Fruit fly (Drosophila melanogaster) whole organism, embryonic: Measurements from ENCODE around the gene mRpS11.

Experiments used
- B-H1 ChIP-seq: fragments of 200-800 bp; sonication (Bioruptor generic); IDR thresholded peaks from 3 replicates; pipeline ENCODE4 v1.3.6; 2022; ENCODE audit warnings: missing biosample characterization, missing genetic modification characterization
- BEAF-32 ChIP-seq: fragments of 200-800 bp; sonication (Bioruptor generic); optimal IDR thresholded peaks from 3 replicates; lab custom pipeline; 2017; ENCODE audit warnings: missing biosample characterization, missing genetic modification characterization, mild to moderate bottlenecking, moderate library complexity, missing genetic modification reagents
- CG10147 ChIP-seq: fragments of 200-800 bp; sonication (Bioruptor generic); optimal IDR thresholded peaks from 2 replicates; lab custom pipeline; 2019; ENCODE audit warnings: missing biosample characterization, mild to moderate bottlenecking, missing genetic modification characterization, moderate library complexity
- CG10267 ChIP-seq: fragments of 200-800 bp; sonication (Bioruptor generic); optimal IDR thresholded peaks from 2 replicates; lab custom pipeline; 2018; ENCODE audit warnings: missing biosample characterization, mild to moderate bottlenecking, missing genetic modification characterization, moderate library complexity
- CG11456 ChIP-seq: fragments of 200-800 bp; sonication (Bioruptor generic); IDR thresholded peaks from 3 replicates; pipeline ENCODE4 v1.3.6; 2022; ENCODE audit warnings: missing biosample characterization, missing genetic modification characterization
- CG11504 ChIP-seq: fragments of 200-800 bp; sonication (Bioruptor generic); optimal IDR thresholded peaks from 3 replicates; lab custom pipeline; 2019; ENCODE audit warnings: missing biosample characterization, mild to moderate bottlenecking, missing genetic modification characterization, moderate library complexity
- CG17568 ChIP-seq: fragments of 200-800 bp; sonication (Bioruptor generic); optimal IDR thresholded peaks from 2 replicates; lab custom pipeline; 2018; ENCODE audit warnings: missing biosample characterization, mild to moderate bottlenecking, missing genetic modification characterization, moderate library complexity
- CG18619 ChIP-seq: fragments of 200-800 bp; sonication (Bioruptor generic); optimal IDR thresholded peaks from 3 replicates; lab custom pipeline; 2017; ENCODE audit warnings: missing biosample characterization, mild to moderate bottlenecking, missing genetic modification characterization
- CG32767 ChIP-seq: fragments of 200-800 bp; sonication (Bioruptor generic); IDR thresholded peaks from 2 replicates; pipeline ENCODE4 v1.3.6; 2022; ENCODE audit warnings: missing biosample characterization, missing genetic modification characterization
- CG6689 ChIP-seq: fragments of 200-800 bp; sonication (Bioruptor generic); IDR thresholded peaks from 2 replicates; pipeline ENCODE4 v1.3.6; 2022; ENCODE audit warnings: missing biosample characterization, missing genetic modification characterization
- CG6813 ChIP-seq: fragments of 200-800 bp; sonication (Bioruptor generic); optimal IDR thresholded peaks from 2 replicates; lab custom pipeline; 2017; ENCODE audit warnings: missing biosample characterization, missing genetic modification characterization, mild to moderate bottlenecking, moderate library complexity, missing genetic modification reagents
- CG7963 ChIP-seq: fragments of 200-800 bp; sonication (Bioruptor generic); IDR thresholded peaks from 3 replicates; pipeline ENCODE4 v1.3.6; 2022; ENCODE audit warnings: missing biosample characterization, missing genetic modification characterization; ENCODE audit not compliant: partially characterized antibody
- CG8290 ChIP-seq, 3 experiments: fragments of 200-800 bp; sonication (Bioruptor generic); optimal IDR thresholded peaks; 2 replicates each; lab custom pipeline; 2016 to 2019; ENCODE audit warnings: missing biosample characterization in 3 of 3, missing genetic modification characterization in 3 of 3, mild to moderate bottlenecking in 2 of 3, moderate library complexity in 1 of 3
- CG9609 ChIP-seq: fragments of 200-800 bp; sonication (Bioruptor generic); optimal IDR thresholded peaks from 3 replicates; lab custom pipeline; 2016; ENCODE audit warnings: missing biosample characterization, missing genetic modification characterization
- CG9932 ChIP-seq: fragments of 200-800 bp; sonication (Bioruptor generic); IDR thresholded peaks from 2 replicates; pipeline ENCODE4 v1.3.6; 2022; ENCODE audit warnings: missing biosample characterization, missing genetic modification characterization
- CkIIα-i1 ChIP-seq: fragments of 200-800 bp; sonication (Bioruptor generic); IDR thresholded peaks from 2 replicates; pipeline ENCODE4 v1.3.6; 2022; ENCODE audit warnings: missing biosample characterization, missing genetic modification characterization
- Deaf1 ChIP-seq: fragments of 200-800 bp; optimal IDR thresholded peaks from 3 replicates; lab custom pipeline; 2019; ENCODE audit warnings: missing biosample characterization, mild to moderate bottlenecking, missing genetic modification characterization, moderate library complexity
- Dip2 ChIP-seq: fragments of 200-800 bp; sonication (Bioruptor generic); IDR thresholded peaks from 2 replicates; pipeline ENCODE4 v1.3.6; 2022; ENCODE audit warnings: missing biosample characterization, missing genetic modification characterization
- Doc2 ChIP-seq: fragments of 200-800 bp; sonication (Bioruptor generic); IDR thresholded peaks from 2 replicates; pipeline ENCODE4 v1.3.6; 2022; ENCODE audit warnings: missing biosample characterization, missing genetic modification characterization
- E2f1 ChIP-seq: fragments of 200-800 bp; sonication (Bioruptor generic); IDR thresholded peaks from 2 replicates; pipeline ENCODE4 v1.3.6; 2022; ENCODE audit warnings: missing biosample characterization, missing genetic modification characterization
- Ets65A ChIP-seq: fragments of 200-800 bp; sonication (Bioruptor generic); peaks from one replicate; lab custom pipeline; 2016; ENCODE audit warnings: missing biosample characterization, missing genetic modification characterization
- H15 ChIP-seq: fragments of 200-800 bp; sonication (Bioruptor generic); IDR thresholded peaks from 3 replicates; pipeline ENCODE4 v1.3.6; 2022; ENCODE audit warnings: missing biosample characterization, missing genetic modification characterization
- Hey ChIP-seq: fragments of 200-800 bp; sonication (Bioruptor generic); optimal IDR thresholded peaks from 3 replicates; lab custom pipeline; 2018; ENCODE audit warnings: missing biosample characterization, mild to moderate bottlenecking, missing genetic modification characterization
- HmgZ ChIP-seq: fragments of 200-800 bp; sonication (Bioruptor generic); optimal IDR thresholded peaks from 2 replicates; lab custom pipeline; 2018; ENCODE audit warnings: missing biosample characterization, mild to moderate bottlenecking, missing genetic modification characterization
- Hr3 ChIP-seq: fragments of 200-800 bp; sonication (Bioruptor generic); optimal IDR thresholded peaks from 3 replicates; lab custom pipeline; 2016; ENCODE audit warnings: missing biosample characterization, missing genetic modification characterization
- Sin3A ChIP-seq: fragments of >200 bp; optimal IDR thresholded peaks from 2 replicates; lab custom pipeline; 2018
- Trl ChIP-seq, 3 experiments: fragments of >200 bp in 2 of 3; fragments of 200-800 bp in 1 of 3; sonication (Bioruptor generic) in 1 of 3; optimal IDR thresholded peaks; 2 replicates in 1 of 3; 3 replicates in 2 of 3; lab custom pipeline; 2016 to 2017; ENCODE audit warnings: missing biosample characterization in 1 of 3, missing genetic modification characterization in 1 of 3
- Usf ChIP-seq: fragments of 200-800 bp; sonication (Bioruptor generic); optimal IDR thresholded peaks from 2 replicates; lab custom pipeline; 2017; ENCODE audit warnings: missing genotype, missing biosample characterization, missing genetic modification characterization
- Xrp1 ChIP-seq: fragments of 200-800 bp; sonication (Bioruptor generic); IDR thresholded peaks from 2 replicates; pipeline ENCODE4 v1.3.6; 2022; ENCODE audit warnings: missing biosample characterization, missing genetic modification characterization
- ac ChIP-seq: fragments of 200-800 bp; sonication (Bioruptor generic); optimal IDR thresholded peaks from 3 replicates; lab custom pipeline; 2017; ENCODE audit warnings: missing biosample characterization, mild to moderate bottlenecking, missing genetic modification characterization
- bsh ChIP-seq, 2 experiments: fragments of 200-800 bp; sonication (Bioruptor generic); optimal IDR thresholded peaks; 2 replicates each; lab custom pipeline; 2017 to 2018; ENCODE audit warnings: mild to moderate bottlenecking in 2 of 2, missing biosample characterization in 2 of 2, missing genetic modification characterization in 2 of 2, moderate library complexity in 1 of 2
- chm ChIP-seq: fragments of 200-800 bp; sonication (Bioruptor generic); IDR thresholded peaks from 2 replicates; pipeline ENCODE4 v1.3.6; 2022; ENCODE audit warnings: missing biosample characterization, missing genetic modification characterization
- corto ChIP-seq: fragments of 200-800 bp; sonication (Bioruptor generic); optimal IDR thresholded peaks from 2 replicates; lab custom pipeline; 2016; ENCODE audit warnings: missing biosample characterization, mild to moderate bottlenecking, missing genetic modification characterization, moderate library complexity
- crc ChIP-seq: fragments of 200-800 bp; sonication (Bioruptor generic); optimal IDR thresholded peaks from 2 replicates; lab custom pipeline; 2016; ENCODE audit warnings: missing biosample characterization, missing genetic modification characterization
- crol ChIP-seq: fragments of 200-800 bp; sonication (Bioruptor generic); IDR thresholded peaks from 2 replicates; pipeline ENCODE4 v1.3.6; 2022; ENCODE audit warnings: missing biosample characterization, missing genetic modification characterization
- da ChIP-seq: fragments of 200-800 bp; sonication (Bioruptor generic); optimal IDR thresholded peaks from 2 replicates; lab custom pipeline; 2016; ENCODE audit warnings: missing biosample characterization, missing genetic modification characterization
- emc ChIP-seq: fragments of 200-800 bp; sonication (Bioruptor generic); optimal IDR thresholded peaks from 2 replicates; lab custom pipeline; 2016; ENCODE audit warnings: missing biosample characterization, missing genetic modification characterization
- eve ChIP-seq, 2 experiments: fragments of >200 bp; optimal IDR thresholded peaks; 2 replicates each; lab custom pipeline; 2017; ENCODE audit warnings: missing biosample characterization in 2 of 2, missing genetic modification characterization in 2 of 2
- exex ChIP-seq: fragments of 200-800 bp; sonication (Bioruptor generic); optimal IDR thresholded peaks from 4 replicates; lab custom pipeline; 2018; ENCODE audit warnings: missing biosample characterization, mild to moderate bottlenecking, missing genetic modification characterization, moderate library complexity
- fu2 ChIP-seq: fragments of 200-800 bp; sonication (Bioruptor generic); optimal IDR thresholded peaks from 2 replicates; lab custom pipeline; 2016; ENCODE audit warnings: missing biosample characterization, missing genetic modification characterization
- gce ChIP-seq: fragments of 200-800 bp; sonication (Bioruptor generic); IDR thresholded peaks from 3 replicates; pipeline ENCODE4 v1.3.6; 2022; ENCODE audit warnings: missing biosample characterization, missing genetic modification characterization
- ind ChIP-seq: fragments of 200-800 bp; sonication (Bioruptor generic); optimal IDR thresholded peaks from 3 replicates; lab custom pipeline; 2016; ENCODE audit warnings: missing biosample characterization, missing genetic modification characterization
- nmo ChIP-seq: fragments of 200-800 bp; sonication (Bioruptor generic); optimal IDR thresholded peaks from 2 replicates; lab custom pipeline; 2018; ENCODE audit warnings: missing biosample characterization, mild to moderate bottlenecking, missing genetic modification characterization, moderate library complexity
- odd ChIP-seq: fragments of 200-800 bp; sonication (Bioruptor generic); optimal IDR thresholded peaks from 2 replicates; lab custom pipeline; 2017; ENCODE audit warnings: missing biosample characterization, mild to moderate bottlenecking, missing genetic modification characterization
- otp ChIP-seq: fragments of 200-800 bp; sonication (Bioruptor generic); IDR thresholded peaks from 3 replicates; pipeline ENCODE4, ENCODE4 v1.3.6; 2022; ENCODE audit warnings: missing biosample characterization, missing genetic modification characterization
- sd ChIP-seq: fragments of 200-800 bp; sonication (Bioruptor generic); optimal IDR thresholded peaks from 3 replicates; lab custom pipeline; 2018; ENCODE audit warnings: missing biosample characterization, mild to moderate bottlenecking, missing genetic modification characterization, moderate library complexity
- sr ChIP-seq: fragments of 200-800 bp; sonication (Bioruptor generic); IDR thresholded peaks from 3 replicates; pipeline ENCODE4 v1.3.6; 2022; ENCODE audit warnings: missing biosample characterization, missing genetic modification characterization
- ssp ChIP-seq: fragments of 200-800 bp; sonication (Bioruptor generic); IDR thresholded peaks from 2 replicates; pipeline ENCODE4 v1.3.6; 2022; ENCODE audit warnings: missing biosample characterization, missing genetic modification characterization
- sug ChIP-seq: fragments of 200-800 bp; optimal IDR thresholded peaks from 2 replicates; lab custom pipeline; 2019; ENCODE audit warnings: missing biosample characterization, mild to moderate bottlenecking, missing genetic modification characterization, moderate library complexity
- tin ChIP-seq: fragments of 200-800 bp; sonication (Bioruptor generic); optimal IDR thresholded peaks from 3 replicates; lab custom pipeline; 2016; ENCODE audit warnings: missing biosample characterization, missing genetic modification characterization
- twi ChIP-seq: fragments of 200-800 bp; optimal IDR thresholded peaks from 2 replicates; lab custom pipeline; 2019; ENCODE audit warnings: missing biosample characterization, mild to moderate bottlenecking, missing genetic modification characterization, moderate library complexity
- wek ChIP-seq: fragments of 200-800 bp; sonication (Bioruptor generic); optimal IDR thresholded peaks from 3 replicates; lab custom pipeline; 2018; ENCODE audit warnings: missing biosample characterization, mild to moderate bottlenecking, missing genetic modification characterization, moderate library complexity
- z ChIP-seq: fragments of 200-800 bp; sonication (Bioruptor generic); IDR thresholded peaks from 3 replicates; pipeline ENCODE4 v1.3.6; 2022; ENCODE audit warnings: missing biosample characterization, missing genetic modification characterization

mRpS11 gene

dm6 chr3R:17059811-17060169 is 12.7 kb upstream of the mRpS11 start (continued):
- TF ChIP-seq CG8290 (GFP tag; optimal IDR thresholded peaks at IDR 0.05; lab: Kevin White, UChicago) (no peak), CG8290 (tag; optimal IDR thresholded peaks at IDR 0.05; lab: Kevin White, UChicago) (peak in 1 of 2 experiments; percentile 53), gce (GFP tag; lab: Robert Waterston, UW) (0 out of 3 replicates have a peak, but pooled peaks have one; percentile 10), emc (GFP tag; lab: Kevin White, UChicago) (no peak), chm (GFP tag; lab: Robert Waterston, UW) (0 out of 2 replicates have a peak, but pooled peaks have one; percentile 17), bsh (GFP tag; optimal IDR thresholded peaks at IDR 0.05; lab: Kevin White, UChicago) (no peak), fu2 (no peak), ac (GFP tag; lab: Kevin White, UChicago) (no peak), Xrp1 (no peak), sd (tag; lab: Kevin White, UChicago) (peak; percentile 91), CG6813 (no peak), CG9609 (GFP tag; lab: Kevin White, UChicago) (no peak), Hr3 (GFP tag; lab: Kevin White, UChicago) (no peak), Deaf1 (tag; lab: Kevin White, UChicago) (no peak), wek (GFP tag; lab: Kevin White, UChicago) (no peak), CG17568 (GFP tag; lab: Kevin White, UChicago) (no peak), Trl (optimal IDR thresholded peaks at IDR 0.05; lab: Kevin White, UChicago) (peak; percentile 30 to 57), Trl (GFP tag; optimal IDR thresholded peaks at IDR 0.05; lab: Kevin White, UChicago) (no peak), CG6689 (no peak), Sin3A (lab: Kevin White, UChicago) (no peak), ind (no peak), HmgZ (no peak), twi (tag; lab: Kevin White, UChicago) (no peak), CG11456 (GFP tag; lab: Robert Waterston, UW) (peak; percentile 53; the same call in 1 of the 3 replicates), sug (tag; lab: Kevin White, UChicago) (peak; percentile 59), crc (GFP tag; lab: Kevin White, UChicago) (no peak), Doc2 (no peak), corto (no peak), exex (tag; lab: Kevin White, UChicago) (peak; percentile 57), odd (GFP tag; lab: Kevin White, UChicago) (no peak), z (GFP tag; lab: Robert Waterston, UW) (peak; percentile 55; the same call in 1 of the 3 replicates), Hey (peak; percentile 13), CG10147 (GFP tag; lab: Kevin White, UChicago) (no peak), crol (GFP tag; lab: Robert Waterston, UW) (peak; percentile 63), CG32767 (no peak), CG9932 (GFP tag; lab: Robert Waterston, UW) (no peak), sr (GFP tag; lab: Robert Waterston, UW) (peak; percentile 93), otp (GFP tag; lab: Robert Waterston, UW) (0 out of 3 replicates have a peak, but pooled peaks have one; percentile 25)

- no peak for TF ChIP-seq B-H1 (GFP tag; lab: Robert Waterston, UW)
- peak; percentile 73 for TF ChIP-seq nmo (GFP tag; lab: Kevin White, UChicago)
- no peak for TF ChIP-seq Dip2 (GFP tag; lab: Robert Waterston, UW)
- TF ChIP-seq tin (GFP tag; lab: Kevin White, UChicago) = peak; percentile 33
- TF ChIP-seq CG11504 = peak; percentile 72
- TF ChIP-seq E2f1 (GFP tag; lab: Robert Waterston, UW) = no peak
- no peak for TF ChIP-seq CkIIα-i1
- TF ChIP-seq CG18619 (GFP tag; lab: Kevin White, UChicago) = peak; percentile 27
- no peak for TF ChIP-seq H15
- peak in 1 of 2 experiments; percentile 68 for TF ChIP-seq eve (GFP tag; optimal IDR thresholded peaks at IDR 0.05; lab: Kevin White, UChicago)
- TF ChIP-seq CG17568 (GFP tag; lab: Kevin White, UChicago) = no peak
- no peak for TF ChIP-seq CG7963 (GFP tag; lab: Robert Waterston, UW)
- TF ChIP-seq CG10267 (tag; lab: Kevin White, UChicago) = peak; percentile 38
- no peak for TF ChIP-seq BEAF-32
- TF ChIP-seq da (GFP tag; lab: Kevin White, UChicago) = no peak
- TF ChIP-seq Ets65A (GFP tag; lab: Kevin White, UChicago) = peak; percentile 83
- TF ChIP-seq Usf (GFP tag; lab: Kevin White, UChicago) = peak; percentile 35
- no peak for TF ChIP-seq ssp (GFP tag; lab: Robert Waterston, UW)
Observed at dm6 chr3R:17060244-17060664, 12.3 kb upstream of the mRpS11 start.
